Worm (Caenorhabditis elegans) whole organism, L1 larva: ENCODE measurements around the gene rod-1.
A peak's percentile ranks its signal among the peaks of the same experiment; 100 is the strongest.

Source experiments
- C04F5.9 ChIP-seq: sonication (generic microtip); optimal IDR thresholded peaks from 2 replicates; lab custom pipeline; 2016; ENCODE audit warnings: missing genetic modification characterization, missing compliant biosample characterization
- C34B4.2 ChIP-seq: sonication (generic microtip); optimal IDR thresholded peaks from 2 replicates; lab custom pipeline; 2017; ENCODE audit warnings: mild to moderate bottlenecking, missing genetic modification characterization, missing compliant biosample characterization
- F16B12.6 ChIP-seq: fragments of 150-350 bp; optimal IDR thresholded peaks from 2 replicates; lab custom pipeline; 2014; ENCODE audit warnings: missing biosample characterization, missing genetic modification characterization
- Y116A8C.19 ChIP-seq: sonication (generic microtip); optimal IDR thresholded peaks from 2 replicates; lab custom pipeline; 2016; ENCODE audit warnings: missing compliant biosample characterization, missing genetic modification characterization, borderline replicate concordance
- ama-1 ChIP-seq: fragments of 150-350 bp; optimal IDR thresholded peaks from 2 replicates; lab custom pipeline; 2014
- ceh-8 ChIP-seq: fragments of 200-800 bp; sonication (Bioruptor generic); optimal IDR thresholded peaks from 2 replicates; lab custom pipeline; 2018; ENCODE audit warnings: mild to moderate bottlenecking, missing genetic modification characterization, moderate library complexity, missing compliant biosample characterization
- ceh-82 ChIP-seq, 3 experiments: fragments of 150-350 bp in 1 of 3; sonication (generic microtip) in 2 of 3; optimal IDR thresholded peaks; 2 replicates each; lab custom pipeline; 2014 to 2017; ENCODE audit warnings: missing biosample characterization in 3 of 3, missing genetic modification characterization in 3 of 3
- ces-1 ChIP-seq: fragments of 150-350 bp; optimal IDR thresholded peaks from 2 replicates; lab custom pipeline; 2014; ENCODE audit warnings: missing biosample characterization, missing genetic modification reagents, missing genetic modification characterization
- dpl-1 ChIP-seq, 3 experiments: fragments of 150-350 bp in 2 of 3; sonication (generic microtip) in 1 of 3; optimal IDR thresholded peaks; 2 replicates each; lab custom pipeline; 2014 to 2017; ENCODE audit warnings: missing biosample characterization in 3 of 3, missing genetic modification characterization in 3 of 3, missing genetic modification reagents in 3 of 3
- dsc-1 ChIP-seq: sonication (generic microtip); optimal IDR thresholded peaks from 2 replicates; lab custom pipeline; 2016; ENCODE audit warnings: mild to moderate bottlenecking, missing genetic modification characterization, missing compliant biosample characterization
- efl-1 ChIP-seq, 4 experiments: fragments of 150-350 bp; optimal IDR thresholded peaks in 3 of 4; peaks in 1 of 4; 1 replicate in 1 of 4; 2 replicates in 3 of 4; lab custom pipeline; 2014; ENCODE audit warnings: missing biosample characterization in 2 of 4, missing genetic modification characterization in 2 of 4, missing genetic modification reagents in 2 of 4
- efl-3 ChIP-seq: fragments of 200-800 bp; sonication (Bioruptor generic); optimal IDR thresholded peaks from 2 replicates; lab custom pipeline; 2018; ENCODE audit warnings: mild to moderate bottlenecking, missing genetic modification characterization, missing compliant biosample characterization
- ets-5 ChIP-seq: fragments of 200-800 bp; sonication (Bioruptor generic); IDR thresholded peaks from 2 replicates; pipeline ENCODE4 v1.3.6; 2022; ENCODE audit warnings: missing genetic modification characterization, missing compliant biosample characterization
- fkh-4 ChIP-seq: sonication (generic microtip); optimal IDR thresholded peaks from 2 replicates; lab custom pipeline; 2016; ENCODE audit warnings: missing compliant biosample characterization, missing genetic modification characterization, borderline replicate concordance
- fkh-8 ChIP-seq: sonication (generic microtip); optimal IDR thresholded peaks from 2 replicates; lab custom pipeline; 2016; ENCODE audit warnings: mild to moderate bottlenecking, missing genetic modification characterization, missing compliant biosample characterization
- grh-1 ChIP-seq: fragments of 200-800 bp; sonication (Bioruptor generic); IDR thresholded peaks from 2 replicates; pipeline ENCODE4 v1.3.6; 2022; ENCODE audit warnings: missing genetic modification reagents, missing genetic modification characterization, missing compliant biosample characterization
- hlh-17 ChIP-seq: fragments of 200-800 bp; sonication (Bioruptor generic); optimal IDR thresholded peaks from 2 replicates; lab custom pipeline; 2018; ENCODE audit warnings: missing genetic modification characterization, mild to moderate bottlenecking, missing compliant biosample characterization, moderate library complexity, borderline replicate concordance
- isw-1 ChIP-seq: fragments of 200-800 bp; sonication (Bioruptor generic); IDR thresholded peaks from 2 replicates; pipeline ENCODE4 v1.3.6; 2022; ENCODE audit warnings: missing genetic modification characterization, missing compliant biosample characterization
- lin-14 ChIP-seq: fragments of 200-800 bp; sonication (Bioruptor generic); optimal IDR thresholded peaks from 2 replicates; lab custom pipeline; 2018; ENCODE audit warnings: mild to moderate bottlenecking, missing genetic modification characterization, moderate library complexity, missing compliant biosample characterization
- lin-15B ChIP-seq: fragments of 150-350 bp; sonication (generic microtip); optimal IDR thresholded peaks from 3 replicates; lab custom pipeline; 2014; ENCODE audit warnings: missing biosample characterization, missing genetic modification characterization
- lin-35 ChIP-seq, 2 experiments: fragments of 150-350 bp; optimal IDR thresholded peaks; 2 replicates each; lab custom pipeline; 2014; ENCODE audit warnings: missing biosample characterization in 2 of 2, missing genetic modification characterization in 2 of 2, missing genetic modification reagents in 2 of 2
- lir-3 ChIP-seq: sonication (generic microtip); optimal IDR thresholded peaks from 2 replicates; lab custom pipeline; 2016; ENCODE audit warnings: mild to moderate bottlenecking, missing genetic modification characterization, moderate library complexity, missing compliant biosample characterization; ENCODE audit not compliant: poor library complexity
- lsy-2 ChIP-seq, 2 experiments: fragments of 150-350 bp; optimal IDR thresholded peaks; 2 replicates each; lab custom pipeline; 2014; ENCODE audit warnings: missing biosample characterization in 2 of 2, missing genetic modification characterization in 2 of 2
- mab-9 ChIP-seq: fragments of 200-800 bp; sonication (Bioruptor generic); IDR thresholded peaks from 2 replicates; pipeline ENCODE4 v1.3.6; 2022; ENCODE audit warnings: missing genetic modification reagents, missing genetic modification characterization, missing compliant biosample characterization
- mef-2 ChIP-seq: fragments of 150-350 bp; optimal IDR thresholded peaks from 2 replicates; lab custom pipeline; 2014; ENCODE audit warnings: missing biosample characterization, missing genetic modification characterization
- mep-1 ChIP-seq: fragments of 150-350 bp; optimal IDR thresholded peaks from 2 replicates; lab custom pipeline; 2014; ENCODE audit warnings: missing biosample characterization, missing genetic modification characterization
- nhr-11 ChIP-seq: fragments of 150-350 bp; optimal IDR thresholded peaks from 2 replicates; lab custom pipeline; 2014; ENCODE audit warnings: missing biosample characterization, missing genetic modification characterization
- nhr-12 ChIP-seq: sonication (generic microtip); optimal IDR thresholded peaks from 2 replicates; lab custom pipeline; 2017; ENCODE audit warnings: missing biosample characterization, missing genetic modification characterization
- nhr-19 ChIP-seq: fragments of 200-800 bp; sonication (Bioruptor generic); conservative IDR thresholded peaks from 2 replicates; pipeline ENCODE4 v1.3.6; 2022; ENCODE audit warnings: missing genetic modification characterization, missing compliant biosample characterization
- nhr-237 ChIP-seq: fragments of 150-350 bp; optimal IDR thresholded peaks from 2 replicates; lab custom pipeline; 2014; ENCODE audit warnings: missing biosample characterization, missing genetic modification characterization
- nhr-28 ChIP-seq: fragments of 150-350 bp; optimal IDR thresholded peaks from 2 replicates; lab custom pipeline; 2014; ENCODE audit warnings: missing biosample characterization, missing genetic modification characterization
- nhr-77 ChIP-seq: fragments of 150-350 bp; optimal IDR thresholded peaks from 2 replicates; lab custom pipeline; 2014; ENCODE audit warnings: missing biosample characterization, missing genetic modification characterization
- snpc-4 ChIP-seq: fragments of 150-350 bp; optimal IDR thresholded peaks from 2 replicates; lab custom pipeline; 2014; ENCODE audit warnings: missing biosample characterization, missing genetic modification characterization
- snu-23 ChIP-seq: sonication (generic microtip); optimal IDR thresholded peaks from 2 replicates; lab custom pipeline; 2016; ENCODE audit warnings: missing genetic modification characterization, missing compliant biosample characterization
- sup-37 ChIP-seq: fragments of 200-800 bp; sonication (Bioruptor generic); optimal IDR thresholded peaks from 2 replicates; lab custom pipeline; 2018; ENCODE audit warnings: mild to moderate bottlenecking, missing genetic modification characterization, missing compliant biosample characterization
- swsn-7 ChIP-seq: sonication (generic microtip); optimal IDR thresholded peaks from 2 replicates; lab custom pipeline; 2016; ENCODE audit warnings: missing genetic modification characterization, missing compliant biosample characterization
- unc-130 ChIP-seq: fragments of 150-350 bp; optimal IDR thresholded peaks from 2 replicates; lab custom pipeline; 2017; ENCODE audit warnings: missing biosample characterization, missing genetic modification characterization, inconsistent platforms
- unc-62 ChIP-seq: fragments of 150-350 bp; optimal IDR thresholded peaks from 2 replicates; lab custom pipeline; 2014; ENCODE audit warnings: missing biosample characterization, missing genetic modification reagents, missing genetic modification characterization
- unc-86 ChIP-seq: sonication (generic microtip); optimal IDR thresholded peaks from 2 replicates; lab custom pipeline; 2016; ENCODE audit warnings: missing genetic modification characterization, missing compliant biosample characterization
- vab-15 ChIP-seq: sonication (generic microtip); optimal IDR thresholded peaks from 2 replicates; lab custom pipeline; 2017; ENCODE audit warnings: missing genotype, mild to moderate bottlenecking, missing genetic modification characterization, missing compliant biosample characterization
- xbp-1 ChIP-seq: sonication (generic microtip); optimal IDR thresholded peaks from 2 replicates; lab custom pipeline; 2016; ENCODE audit warnings: missing genetic modification characterization, missing compliant biosample characterization
- zag-1 ChIP-seq: fragments of 150-350 bp; optimal IDR thresholded peaks from 2 replicates; lab custom pipeline; 2014; ENCODE audit warnings: missing biosample characterization, missing genetic modification characterization
- ztf-11 ChIP-seq, 2 experiments: sonication (generic microtip); optimal IDR thresholded peaks; 2 replicates each; lab custom pipeline; 2016 to 2017; ENCODE audit warnings: missing genetic modification characterization in 2 of 2, missing biosample characterization in 1 of 2, missing compliant biosample characterization in 1 of 2

The rod-1 gene

ce11 chrIV:7507841-7508509 is 29.7 kb downstream of the rod-1 start, which contains the start of the genes vdac-1 and R05G6.5 (continued):
- peak; percentile 8 for TF ChIP-seq vab-15
- TF ChIP-seq dsc-1 (tag; lab: Kevin White, UChicago), result peak; percentile 57
- no peak for TF ChIP-seq nhr-28
- no peak for TF ChIP-seq Y116A8C.19 (tag; lab: Kevin White, UChicago)
- no peak for TF ChIP-seq hlh-17 (GFP tag; lab: Kevin White, UChicago)
- peak; percentile 77 for TF ChIP-seq grh-1 (GFP tag; lab: Robert Waterston, UW)
- TF ChIP-seq C34B4.2 (tag; lab: Kevin White, UChicago), result peak; percentile 87
- peak; percentile 42 to 93 (median 70) for TF ChIP-seq ceh-82 (tag; optimal IDR thresholded peaks at IDR 0.05; lab: Kevin White, UChicago)
- peak; percentile 24 for TF ChIP-seq nhr-11 (tag; lab: Kevin White, UChicago)
- no peak for TF ChIP-seq fkh-4 (tag; lab: Kevin White, UChicago)
- peak; percentile 54 for TF ChIP-seq mep-1 (tag; lab: Kevin White, UChicago)
- TF ChIP-seq mef-2 (tag; lab: Kevin White, UChicago), result peak; percentile 30
- TF ChIP-seq lin-15B (tag; lab: Kevin White, UChicago), result peak; percentile 72
- TF ChIP-seq xbp-1, result peak; percentile 83
- TF ChIP-seq F16B12.6, result no peak
- TF ChIP-seq lin-14, result peak; percentile 97
- no peak for TF ChIP-seq C04F5.9 (tag; lab: Kevin White, UChicago)
- TF ChIP-seq zag-1 (tag; lab: Kevin White, UChicago), result no peak
- TF ChIP-seq mab-9 (GFP tag; lab: Robert Waterston, UW), result 0 out of 2 replicates have a peak, but pooled peaks have one; percentile 17
- peak; percentile 87 for TF ChIP-seq nhr-19 (GFP tag; lab: Robert Waterston, UW)
- TF ChIP-seq swsn-7 (tag; lab: Kevin White, UChicago), result peak; percentile 82
- peak; percentile 81 for TF ChIP-seq fkh-8 (tag; lab: Kevin White, UChicago)
- no peak for TF ChIP-seq ztf-11 (tag; optimal IDR thresholded peaks at IDR 0.05; lab: Kevin White, UChicago)
- TF ChIP-seq efl-3 (GFP tag; lab: Kevin White, UChicago), result no peak
- no peak for TF ChIP-seq unc-62 (GFP tag; lab: Kevin White, UChicago)
- no peak for TF ChIP-seq ama-1
- TF ChIP-seq unc-130, result peak; percentile 81
- TF ChIP-seq ceh-8 (GFP tag; lab: Kevin White, UChicago), result no peak
- TF ChIP-seq sup-37 (GFP tag; lab: Kevin White, UChicago), result peak; percentile 25
- TF ChIP-seq dpl-1 (GFP tag; optimal IDR thresholded peaks at IDR 0.05; lab: Kevin White, UChicago), result peak; percentile 89 to 92 (median 92)
- TF ChIP-seq isw-1 (GFP tag; lab: Robert Waterston, UW), result peak; percentile 71
- TF ChIP-seq nhr-237, result peak; percentile 73
- no peak for TF ChIP-seq ces-1 (GFP tag; lab: Kevin White, UChicago)
- TF ChIP-seq snu-23 (GFP tag; lab: Kevin White, UChicago), result peak; percentile 93
- TF ChIP-seq unc-86 (tag; lab: Kevin White, UChicago), result peak; percentile 56
- peak; percentile 90 for TF ChIP-seq nhr-77 (tag; lab: Kevin White, UChicago)
- TF ChIP-seq ets-5 (GFP tag; lab: Robert Waterston, UW), result no peak
- peak; percentile 7 for TF ChIP-seq lir-3 (tag; lab: Kevin White, UChicago)
- peak; percentile 59 to 93 for TF ChIP-seq efl-1 (optimal IDR thresholded peaks at IDR 0.05; lab: Kevin White, UChicago)
- TF ChIP-seq efl-1 (GFP tag; optimal IDR thresholded peaks at IDR 0.05 in 1 of 2; lab: Kevin White, UChicago), result peak; percentile 90 to 99
- TF ChIP-seq, all 84 proteins: peak for 51

- TF ChIP-seq lin-35 (GFP tag; optimal IDR thresholded peaks at IDR 0.05; lab: Kevin White, UChicago) (peak in 1 of 2 experiments; percentile 65), lsy-2 (tag; optimal IDR thresholded peaks at IDR 0.05; lab: Kevin White, UChicago) (peak; percentile 51 to 87), nhr-12 (tag; lab: Kevin White, UChicago) (no peak), snpc-4 (tag; lab: Kevin White, UChicago) (no peak), dpl-1 (GFP tag; optimal IDR thresholded peaks at IDR 0.05; lab: Kevin White, UChicago) (peak; percentile 18 to 51 (median 42)), efl-1 (optimal IDR thresholded peaks at IDR 0.05; lab: Kevin White, UChicago) (peak; percentile 38 to 56), efl-1 (GFP tag; optimal IDR thresholded peaks at IDR 0.05 in 1 of 2; lab: Kevin White, UChicago) (peak; percentile 48 to 91)
Observed at ce11 chrIV:7508850-7509249, 30.6 kb downstream of the rod-1 start.
